Worm (Caenorhabditis elegans): ENCODE data around the gene C07A4.3.

The C07A4.3 gene

DNA sequence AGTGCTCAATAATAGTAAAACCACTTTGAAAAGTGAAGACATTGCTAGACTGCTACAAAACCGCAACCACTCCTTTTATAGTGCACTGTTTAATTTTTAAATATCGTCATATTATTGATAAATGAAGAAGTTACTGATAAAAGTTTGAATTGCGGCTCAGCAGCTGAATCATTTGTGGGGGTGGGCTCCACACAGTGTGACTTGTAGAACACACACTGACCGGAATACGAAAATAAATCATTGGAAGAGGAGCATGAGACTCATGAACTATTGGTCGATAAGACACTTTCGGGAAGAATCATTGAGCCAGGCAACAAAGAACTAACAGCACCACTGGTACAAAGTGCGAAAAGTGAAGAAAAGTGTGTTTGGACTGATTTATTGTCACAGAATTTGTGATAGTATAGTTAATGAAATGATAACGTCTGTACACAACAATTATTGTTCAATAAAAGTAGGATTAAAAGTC lies 32.8 kb upstream of the C07A4.3 start, which contains the start of gene oac-14 (continued):
- TF ChIP-seq nfyb-1 (GFP tag; IDR thresholded peaks at IDR 0.05) (no peak), dpff-1 (tag; optimal IDR thresholded peaks at IDR 0.05) (no peak), athp-1 (tag; optimal IDR thresholded peaks at IDR 0.05) (no peak), attf-5 (GFP tag; optimal IDR thresholded peaks at IDR 0.05) (no peak)

ce11 chrX:10145011-10145410 lies 29.8 kb upstream of the C07A4.3 start:
- TF ChIP-seq madf-10 (tag; optimal IDR thresholded peaks at IDR 0.05), result peak; percentile 59
- TF ChIP-seq Y79H2A.3 (GFP tag; conservative IDR thresholded peaks at IDR 0.05), result no peak
- peak; percentile 52; the same call in 1 of the 2 replicates for TF ChIP-seq ztf-6 (GFP tag; IDR thresholded peaks at IDR 0.05)
- TF ChIP-seq B0336.3 (GFP tag; IDR thresholded peaks at IDR 0.05), result peak; percentile 73
- TF ChIP-seq ZK185.1 (tag; optimal IDR thresholded peaks at IDR 0.05; ENCODE audit: poor library complexity, severe bottlenecking), result peak; percentile 55
- TF ChIP-seq sptf-2 (GFP tag; optimal IDR thresholded peaks at IDR 0.05), result no peak
- peak; percentile 28 for TF ChIP-seq ztf-26 (tag; optimal IDR thresholded peaks at IDR 0.05)
- TF ChIP-seq dpl-1 (GFP tag; optimal IDR thresholded peaks at IDR 0.05), result no peak
- TF ChIP-seq D2030.7 (GFP tag; IDR thresholded peaks at IDR 0.05), result peak; percentile 81
- peak; percentile 91 for TF ChIP-seq ztf-25 (GFP tag; IDR thresholded peaks at IDR 0.05)
- TF ChIP-seq hlh-12 (tag; optimal IDR thresholded peaks at IDR 0.05), result peak; percentile 57
- peak; percentile 73 for TF ChIP-seq hrde-1 (tag; optimal IDR thresholded peaks at IDR 0.05; ENCODE audit: borderline replicate concordance)
- TF ChIP-seq lin-26 (GFP tag; IDR thresholded peaks at IDR 0.05), result peak; percentile 94
- TF ChIP-seq tlf-1 (GFP tag; optimal IDR thresholded peaks at IDR 0.05), result peak; percentile 41
- TF ChIP-seq die-1 (tag; optimal IDR thresholded peaks at IDR 0.05), result peak; percentile 85
- peak; percentile 38 for TF ChIP-seq somi-1 (GFP tag; optimal IDR thresholded peaks at IDR 0.05)
- no peak for TF ChIP-seq madf-8 (GFP tag; conservative IDR thresholded peaks at IDR 0.05)
- TF ChIP-seq snpc-1.3 (tag; optimal IDR thresholded peaks at IDR 0.05; ENCODE audit: insufficient read depth), result peak; percentile 73
- TF ChIP-seq ceh-79 (tag; optimal IDR thresholded peaks at IDR 0.05), result no peak
- TF ChIP-seq attf-6 (GFP tag; IDR thresholded peaks at IDR 0.05), result 0 out of 2 replicates have a peak, but pooled peaks have one; percentile 31
- TF ChIP-seq lin-35 (GFP tag; optimal IDR thresholded peaks at IDR 0.05), result peak in 1 of 3 experiments; percentile 4
- TF ChIP-seq ztf-18 (tag; optimal IDR thresholded peaks at IDR 0.05), result peak; percentile 60
- peak; percentile 90 for TF ChIP-seq B0261.1 (tag; optimal IDR thresholded peaks at IDR 0.05)
- peak; percentile 75 for TF ChIP-seq nhr-90 (tag; optimal IDR thresholded peaks at IDR 0.05)
- no peak; the same call in 1 of the 2 replicates for TF ChIP-seq madf-6 (GFP tag; IDR thresholded peaks at IDR 0.05)
- TF ChIP-seq nhr-179 (tag; optimal IDR thresholded peaks at IDR 0.05), result peak; percentile 70
- peak; percentile 11 for TF ChIP-seq F22D6.2 (tag; optimal IDR thresholded peaks at IDR 0.05)
- peak; percentile 56 for TF ChIP-seq lsy-27 (tag; optimal IDR thresholded peaks at IDR 0.05; ENCODE audit: borderline replicate concordance, insufficient read depth)
- peak; percentile 65 for TF ChIP-seq T07F8.4 (tag; optimal IDR thresholded peaks at IDR 0.05)
- no peak for TF ChIP-seq F37B4.10 (GFP tag; IDR thresholded peaks at IDR 0.05)
- TF ChIP-seq fkh-3 (tag; optimal IDR thresholded peaks at IDR 0.05), result peak; percentile 46
- TF ChIP-seq lin-54 (GFP tag; optimal IDR thresholded peaks at IDR 0.05), result peak; percentile 55
- peak; percentile 56; the same call in 1 of the 2 replicates for TF ChIP-seq ceh-40 (GFP tag; IDR thresholded peaks at IDR 0.05)
- peak; percentile 85 for TF ChIP-seq dox-1 (GFP tag; IDR thresholded peaks at IDR 0.05)
- no peak for TF ChIP-seq nhr-120 (GFP tag; IDR thresholded peaks at IDR 0.05)
- peak; percentile 35 for TF ChIP-seq atf-7 (tag; optimal IDR thresholded peaks at IDR 0.05)
- peak; percentile 31 to 53 for TF ChIP-seq let-607 (tag; optimal IDR thresholded peaks at IDR 0.05)
- TF ChIP-seq aptf-2 (GFP tag; conservative IDR thresholded peaks at IDR 0.05), result no peak
- no peak for TF ChIP-seq ama-1 (optimal IDR thresholded peaks at IDR 0.05)
- TF ChIP-seq ama-1 (GFP tag; optimal IDR thresholded peaks at IDR 0.05), result peak; percentile 62 to 75
- TF ChIP-seq Y67H2A.10 (GFP tag; conservative IDR thresholded peaks at IDR 0.05), result no peak
- no peak for TF ChIP-seq hsf-1 (GFP tag; IDR thresholded peaks at IDR 0.05)
- TF ChIP-seq Y53F4B.3 (GFP tag; IDR thresholded peaks at IDR 0.05), result peak; percentile 75; the same call in 1 of the 2 replicates
